Fruit fly (Drosophila melanogaster) whole organism, prepupa: ENCODE measurements around the gene Or7a.

Experiments
- CG7368 ChIP-seq: fragments of 200-800 bp; sonication (Bioruptor generic); optimal IDR thresholded peaks from 3 replicates; lab custom pipeline; 2016; ENCODE audit warnings: missing biosample characterization, missing genetic modification characterization
- topi ChIP-seq: fragments of 200-800 bp; sonication (Bioruptor generic); optimal IDR thresholded peaks from 3 replicates; lab custom pipeline; 2016; ENCODE audit warnings: missing biosample characterization, missing genetic modification characterization

- TF ChIP-seq topi (GFP tag; lab: Kevin White, UChicago): no peak
- TF ChIP-seq CG7368 (GFP tag; lab: Kevin White, UChicago): no peak
Measured at dm6 chrX:8152077-8152476, 13.4 kb downstream of the Or7a start, which contains the start of gene Gbeta5.
